Worm (Caenorhabditis elegans) whole organism, L3 larva: ENCODE measurements around the gene T28A11.13.

Source experiments
- R02D3.7 ChIP-seq: fragments of 150-350 bp; optimal IDR thresholded peaks from 2 replicates; lab custom pipeline; 2014; ENCODE audit warnings: missing biosample characterization, missing genetic modification characterization
- ZK546.5 ChIP-seq: sonication (generic microtip); optimal IDR thresholded peaks from 2 replicates; lab custom pipeline; 2017; ENCODE audit warnings: missing biosample characterization, missing genetic modification characterization
- aly-2 ChIP-seq: fragments of 150-350 bp; optimal IDR thresholded peaks from 2 replicates; lab custom pipeline; 2014; ENCODE audit warnings: missing biosample characterization, missing genetic modification characterization
- ama-1 ChIP-seq: fragments of 150-350 bp; optimal IDR thresholded peaks from 2 replicates; lab custom pipeline; 2018
- ceh-16 ChIP-seq: sonication (generic microtip); optimal IDR thresholded peaks from 2 replicates; lab custom pipeline; 2017; ENCODE audit warnings: missing biosample characterization, missing genetic modification characterization
- ceh-28 ChIP-seq: fragments of 150-350 bp; optimal IDR thresholded peaks from 2 replicates; lab custom pipeline; 2014; ENCODE audit warnings: missing biosample characterization, missing genetic modification reagents, missing genetic modification characterization
- ceh-82 ChIP-seq: fragments of 150-350 bp; optimal IDR thresholded peaks from 2 replicates; lab custom pipeline; 2014; ENCODE audit warnings: missing biosample characterization, missing genetic modification characterization
- ceh-9 ChIP-seq: sonication (generic microtip); optimal IDR thresholded peaks from 2 replicates; lab custom pipeline; 2018; ENCODE audit warnings: missing biosample characterization, missing genetic modification characterization
- daf-12 ChIP-seq: fragments of 150-350 bp; optimal IDR thresholded peaks from 2 replicates; lab custom pipeline; 2014; ENCODE audit warnings: missing biosample characterization, missing genetic modification reagents, missing genetic modification characterization
- egl-27 ChIP-seq: sonication (generic microtip); optimal IDR thresholded peaks from 4 replicates; lab custom pipeline; 2017; ENCODE audit warnings: missing biosample characterization, missing genetic modification reagents, missing genetic modification characterization
- egl-5 ChIP-seq: fragments of 150-350 bp; optimal IDR thresholded peaks from 2 replicates; lab custom pipeline; 2017; ENCODE audit warnings: missing biosample characterization, missing genetic modification reagents, missing genetic modification characterization, inconsistent platforms
- elt-2 ChIP-seq: sonication (generic microtip); optimal IDR thresholded peaks from 2 replicates; lab custom pipeline; 2016; ENCODE audit warnings: missing genetic modification reagents, mild to moderate bottlenecking, missing genetic modification characterization, missing compliant biosample characterization
- elt-3 ChIP-seq, 3 experiments: fragments of 150-350 bp in 1 of 3; sonication (generic microtip) in 2 of 3; optimal IDR thresholded peaks; 2 replicates in 2 of 3; 4 replicates in 1 of 3; lab custom pipeline; 2014 to 2017; ENCODE audit warnings: missing biosample characterization in 3 of 3, missing genetic modification characterization in 3 of 3
- eor-1 ChIP-seq, 2 experiments: fragments of 150-350 bp; optimal IDR thresholded peaks; 2 replicates each; lab custom pipeline; 2014 to 2018; ENCODE audit warnings: missing biosample characterization in 2 of 2, missing genetic modification characterization in 2 of 2
- fkh-2 ChIP-seq: fragments of 150-350 bp; optimal IDR thresholded peaks from 2 replicates; lab custom pipeline; 2014; ENCODE audit warnings: missing biosample characterization, missing genetic modification reagents, missing genetic modification characterization
- fos-1 ChIP-seq: fragments of 150-350 bp; optimal IDR thresholded peaks from 2 replicates; lab custom pipeline; 2014; ENCODE audit warnings: missing biosample characterization, missing genetic modification characterization
- hmg-11 ChIP-seq: sonication (generic microtip); optimal IDR thresholded peaks from 2 replicates; lab custom pipeline; 2016; ENCODE audit warnings: missing genetic modification characterization, missing compliant biosample characterization
- jun-1 ChIP-seq: fragments of 150-350 bp; optimal IDR thresholded peaks from 2 replicates; lab custom pipeline; 2014; ENCODE audit warnings: missing biosample characterization, missing genetic modification reagents, missing genetic modification characterization
- lin-15B ChIP-seq: fragments of 150-350 bp; optimal IDR thresholded peaks from 2 replicates; lab custom pipeline; 2014; ENCODE audit warnings: missing biosample characterization, missing genetic modification characterization
- lin-39 ChIP-seq: fragments of 150-350 bp; optimal IDR thresholded peaks from 2 replicates; lab custom pipeline; 2018; ENCODE audit warnings: missing biosample characterization, missing genetic modification reagents, missing genetic modification characterization
- lsy-12 ChIP-seq: sonication (generic microtip); optimal IDR thresholded peaks from 2 replicates; lab custom pipeline; 2016; ENCODE audit warnings: mild to moderate bottlenecking, missing genetic modification characterization, missing compliant biosample characterization
- mml-1 ChIP-seq: fragments of 150-350 bp; sonication (generic microtip); optimal IDR thresholded peaks from 3 replicates; lab custom pipeline; 2014; ENCODE audit warnings: missing biosample characterization, missing genetic modification characterization
- nfya-1 ChIP-seq: sonication (generic microtip); optimal IDR thresholded peaks from 2 replicates; lab custom pipeline; 2017; ENCODE audit warnings: missing genetic modification characterization, mild to moderate bottlenecking, missing compliant biosample characterization, antibody characterized with exemption, moderate library complexity; ENCODE audit not compliant: insufficient read depth
- nhr-11 ChIP-seq: fragments of 150-350 bp; optimal IDR thresholded peaks from 2 replicates; lab custom pipeline; 2014; ENCODE audit warnings: missing biosample characterization, missing genetic modification characterization
- nhr-12 ChIP-seq: fragments of 150-350 bp; optimal IDR thresholded peaks from 2 replicates; lab custom pipeline; 2014; ENCODE audit warnings: missing biosample characterization, missing genetic modification characterization
- nhr-23 ChIP-seq: fragments of 150-350 bp; optimal IDR thresholded peaks from 2 replicates; lab custom pipeline; 2014; ENCODE audit warnings: missing biosample characterization, missing genetic modification reagents, missing genetic modification characterization
- nhr-237 ChIP-seq: fragments of 150-350 bp; optimal IDR thresholded peaks from 2 replicates; lab custom pipeline; 2014; ENCODE audit warnings: missing biosample characterization, missing genetic modification characterization
- nhr-25 ChIP-seq: sonication (generic microtip); optimal IDR thresholded peaks from 2 replicates; lab custom pipeline; 2017; ENCODE audit warnings: missing biosample characterization, missing genetic modification characterization
- nhr-28 ChIP-seq: fragments of 150-350 bp; optimal IDR thresholded peaks from 2 replicates; lab custom pipeline; 2014; ENCODE audit warnings: missing biosample characterization, missing genetic modification characterization
- nhr-43 ChIP-seq: sonication (generic microtip); optimal IDR thresholded peaks from 2 replicates; lab custom pipeline; 2016; ENCODE audit warnings: mild to moderate bottlenecking, missing genetic modification characterization, missing compliant biosample characterization; ENCODE audit not compliant: poor library complexity, severe bottlenecking
- nhr-67 ChIP-seq: fragments of 150-350 bp; optimal IDR thresholded peaks from 2 replicates; lab custom pipeline; 2014; ENCODE audit warnings: missing biosample characterization, missing genetic modification characterization
- nhr-76 ChIP-seq: fragments of 150-350 bp; sonication (generic microtip); optimal IDR thresholded peaks from 5 replicates; lab custom pipeline; 2014; ENCODE audit warnings: missing biosample characterization, missing genetic modification characterization
- nhr-77 ChIP-seq: fragments of 150-350 bp; optimal IDR thresholded peaks from 2 replicates; lab custom pipeline; 2014; ENCODE audit warnings: missing biosample characterization, missing genetic modification characterization
- pha-4 ChIP-seq: fragments of 150-350 bp; optimal IDR thresholded peaks from 2 replicates; lab custom pipeline; 2014; ENCODE audit warnings: missing biosample characterization, missing genetic modification reagents, missing genetic modification characterization
- pqm-1 ChIP-seq: fragments of 150-350 bp; optimal IDR thresholded peaks from 2 replicates; lab custom pipeline; 2017; ENCODE audit warnings: missing biosample characterization, missing genetic modification characterization, inconsistent platforms
- skn-1 ChIP-seq: fragments of 150-350 bp; optimal IDR thresholded peaks from 2 replicates; lab custom pipeline; 2014; ENCODE audit warnings: missing biosample characterization, missing genetic modification characterization
- tbx-2 ChIP-seq: sonication (generic microtip); optimal IDR thresholded peaks from 2 replicates; lab custom pipeline; 2016; ENCODE audit warnings: mild to moderate bottlenecking, missing genetic modification characterization, missing compliant biosample characterization
- unc-39 ChIP-seq: sonication (generic microtip); optimal IDR thresholded peaks from 4 replicates; lab custom pipeline; 2017; ENCODE audit warnings: missing biosample characterization, missing genetic modification characterization
- unc-62 ChIP-seq: fragments of 150-350 bp; sonication (generic microtip); optimal IDR thresholded peaks from 4 replicates; lab custom pipeline; 2014; ENCODE audit warnings: missing biosample characterization, missing genetic modification reagents, missing genetic modification characterization
- ztf-11 ChIP-seq: fragments of 150-350 bp; optimal IDR thresholded peaks from 2 replicates; lab custom pipeline; 2014; ENCODE audit warnings: missing biosample characterization, missing genetic modification characterization
- ztf-4 ChIP-seq: fragments of 150-350 bp; optimal IDR thresholded peaks from 2 replicates; lab custom pipeline; 2014; ENCODE audit warnings: missing biosample characterization, missing genetic modification characterization

Gene T28A11.13

ce11 chrV:3234887-3235286 lies 15.2 kb downstream of the T28A11.13 start, which contains the start of gene K08D9.6:
TSS of gene K08D9.6 (minus strand) at chrV:3234987.
- TF ChIP-seq mml-1 (no peak), nhr-77 (no peak), hmg-11 (tag; lab: Kevin White, UChicago) (no peak), tbx-2 (tag; lab: Kevin White, UChicago) (no peak), nhr-43 (tag; lab: Kevin White, UChicago) (no peak), ZK546.5 (tag; lab: Kevin White, UChicago) (no peak), nhr-23 (tag; lab: Kevin White, UChicago) (no peak)

ce11 chrV:3230597-3230996 lies 19.5 kb downstream of the T28A11.13 start, which contains the start of gene K08D9.10:
TSS of gene K08D9.10 (plus strand) at chrV:3230897.
- no peak for TF ChIP-seq nhr-12 (tag; lab: Kevin White, UChicago)
- no peak for TF ChIP-seq ama-1
- no peak for TF ChIP-seq lin-39 (tag; lab: Kevin White, UChicago)
- no peak for TF ChIP-seq ztf-11 (tag; lab: Kevin White, UChicago)
- TF ChIP-seq jun-1 = no peak
- no peak for TF ChIP-seq nhr-76 (tag; lab: Kevin White, UChicago)
- TF ChIP-seq unc-39 (tag; lab: Kevin White, UChicago) = no peak

- no peak for TF ChIP-seq pha-4 (tag; lab: Kevin White, UChicago)
- no peak for TF ChIP-seq mml-1
- no peak for TF ChIP-seq nfya-1
- no peak for TF ChIP-seq lin-15B (tag; lab: Kevin White, UChicago)
- no peak for TF ChIP-seq fos-1
- TF ChIP-seq unc-39 (tag; lab: Kevin White, UChicago) = no peak
- no peak for TF ChIP-seq pqm-1 (tag; lab: Kevin White, UChicago)
- TF ChIP-seq ceh-28 (tag; lab: Kevin White, UChicago) = no peak
- TF ChIP-seq aly-2 = no peak
- TF ChIP-seq hmg-11 (tag; lab: Kevin White, UChicago) = no peak
- no peak for TF ChIP-seq unc-62 (GFP tag; lab: Kevin White, UChicago)
- TF ChIP-seq R02D3.7 = no peak
- no peak for TF ChIP-seq nhr-237 (tag; lab: Kevin White, UChicago)
- TF ChIP-seq eor-1 (tag; optimal IDR thresholded peaks at IDR 0.05; lab: Kevin White, UChicago) = no peak
- TF ChIP-seq nhr-76 (tag; lab: Kevin White, UChicago) = no peak
Observed at ce11 chrV:3230150-3230549, 19.9 kb downstream of the T28A11.13 start.

- no peak for TF ChIP-seq nhr-77
- no peak for TF ChIP-seq ZK546.5 (tag; lab: Kevin White, UChicago)
- no peak for TF ChIP-seq egl-27 (tag; lab: Kevin White, UChicago)
- TF ChIP-seq egl-5 (tag; lab: Kevin White, UChicago) = no peak
- no peak for TF ChIP-seq R02D3.7
- TF ChIP-seq nfya-1 = no peak
- TF ChIP-seq unc-62 (GFP tag; lab: Kevin White, UChicago) = no peak
- TF ChIP-seq ceh-16 (tag; lab: Kevin White, UChicago) = no peak
- TF ChIP-seq nhr-11 (tag; lab: Kevin White, UChicago) = no peak
- no peak for TF ChIP-seq nhr-67 (tag; lab: Kevin White, UChicago)
Observed at ce11 chrV:3227373-3227772, 22.7 kb downstream of the T28A11.13 start, which contains the start of gene K08D9.2. TSS of gene K08D9.2 (plus strand) at chrV:3227673.

ce11 chrV:3218604-3219003 lies 31.4 kb downstream of the T28A11.13 start:
- TF ChIP-seq nhr-11 (tag; lab: Kevin White, UChicago) (no peak), daf-12 (tag; lab: Kevin White, UChicago) (no peak), elt-2 (no peak), skn-1 (tag; lab: Kevin White, UChicago) (no peak), ceh-82 (tag; lab: Kevin White, UChicago) (no peak)

ce11 chrV:3210147-3210546 lies 39.9 kb downstream of the T28A11.13 start, which contains the start of gene apx-1:
TSS of gene apx-1 (plus strand) at chrV:3210196.
- TF ChIP-seq nhr-25 (no peak), nhr-12 (tag; lab: Kevin White, UChicago) (no peak), eor-1 (tag; optimal IDR thresholded peaks at IDR 0.05; lab: Kevin White, UChicago) (no peak), elt-3 (tag; optimal IDR thresholded peaks at IDR 0.05; lab: Kevin White, UChicago) (no peak), ztf-11 (tag; lab: Kevin White, UChicago) (no peak), nhr-43 (tag; lab: Kevin White, UChicago) (no peak), ceh-82 (tag; lab: Kevin White, UChicago) (no peak), R02D3.7 (no peak), nhr-28 (tag; lab: Kevin White, UChicago) (no peak), jun-1 (no peak), ceh-9 (tag; lab: Kevin White, UChicago) (no peak), skn-1 (tag; lab: Kevin White, UChicago) (no peak), nfya-1 (no peak), lsy-12 (tag; lab: Kevin White, UChicago) (no peak), pqm-1 (tag; lab: Kevin White, UChicago) (no peak), ztf-4 (tag; lab: Kevin White, UChicago) (no peak), ZK546.5 (tag; lab: Kevin White, UChicago) (no peak), fkh-2 (no peak), lin-15B (tag; lab: Kevin White, UChicago) (no peak)
